Worm (Caenorhabditis elegans) whole organism, L4 larva: ENCODE results near the gene B0507.2.

Source experiments
- T26A8.4 ChIP-seq: fragments of 200-800 bp; sonication (Bioruptor generic); IDR thresholded peaks from 2 replicates; pipeline ENCODE4 v1.3.6; 2022; ENCODE audit warnings: missing genetic modification characterization, missing compliant biosample characterization
- daf-12 ChIP-seq: fragments of 150-350 bp; optimal IDR thresholded peaks from 2 replicates; lab custom pipeline; 2014; ENCODE audit warnings: missing biosample characterization, missing genetic modification reagents, missing genetic modification characterization
- dve-1 ChIP-seq: sonication (generic microtip); optimal IDR thresholded peaks from 2 replicates; lab custom pipeline; 2017; ENCODE audit warnings: antibody characterized with exemption, mild to moderate bottlenecking, missing genetic modification characterization, missing compliant biosample characterization; ENCODE audit not compliant: insufficient read depth
- fos-1 ChIP-seq: fragments of 150-350 bp; optimal IDR thresholded peaks from 2 replicates; lab custom pipeline; 2014; ENCODE audit warnings: missing biosample characterization, missing genetic modification characterization
- lsy-2 ChIP-seq, 2 experiments: fragments of 150-350 bp in 1 of 2; sonication (generic microtip) in 1 of 2; optimal IDR thresholded peaks; 2 replicates each; lab custom pipeline; 2014 to 2017; ENCODE audit warnings: missing biosample characterization in 2 of 2, missing genetic modification characterization in 2 of 2
- mxl-2 ChIP-seq: fragments of 200-800 bp; sonication (Bioruptor generic); conservative IDR thresholded peaks from 2 replicates; pipeline ENCODE4 v1.3.6; 2022; ENCODE audit warnings: missing genetic modification reagents, missing genetic modification characterization, missing compliant biosample characterization
- nhr-76 ChIP-seq: fragments of 150-350 bp; optimal IDR thresholded peaks from 2 replicates; lab custom pipeline; 2014; ENCODE audit warnings: missing biosample characterization, missing genetic modification characterization
- snpc-4 ChIP-seq: fragments of 150-350 bp; optimal IDR thresholded peaks from 2 replicates; lab custom pipeline; 2014; ENCODE audit warnings: missing biosample characterization, missing genetic modification characterization
- zip-2 ChIP-seq: fragments of 150-350 bp; optimal IDR thresholded peaks from 2 replicates; lab custom pipeline; 2014; ENCODE audit warnings: missing biosample characterization, missing genetic modification characterization

- TF ChIP-seq mxl-2 (GFP tag; lab: Robert Waterston, UW): no peak
- no peak for TF ChIP-seq fos-1 (tag; lab: Kevin White, UChicago)
- no peak for TF ChIP-seq T26A8.4 (GFP tag; lab: Robert Waterston, UW)
- no peak for TF ChIP-seq zip-2 (tag; lab: Kevin White, UChicago)
- no peak for TF ChIP-seq nhr-76 (tag; lab: Kevin White, UChicago)
- TF ChIP-seq dve-1: no peak
- no peak for TF ChIP-seq daf-12 (tag; lab: Kevin White, UChicago)
- no peak for TF ChIP-seq snpc-4 (tag; lab: Kevin White, UChicago)
- no peak for TF ChIP-seq lsy-2 (tag; optimal IDR thresholded peaks at IDR 0.05; lab: Kevin White, UChicago)
Observed at ce11 chrV:8796246-8796645, 22.1 kb downstream of the B0507.2 start.
